Worm (Caenorhabditis elegans) whole organism, midembryonic: ENCODE measurements around the gene T27A8.7.

Source experiments
- T22C8.4 ChIP-seq: fragments of 200-800 bp; sonication (Bioruptor generic); IDR thresholded peaks from 2 replicates; pipeline ENCODE4 v1.3.6; 2022; ENCODE audit warnings: missing genetic modification characterization, missing compliant biosample characterization
- cog-1 ChIP-seq: sonication (generic microtip); optimal IDR thresholded peaks from 2 replicates; lab custom pipeline; 2016; ENCODE audit warnings: missing genetic modification characterization, missing compliant biosample characterization
- flt-1 ChIP-seq: fragments of 200-800 bp; sonication (Bioruptor generic); IDR thresholded peaks from 2 replicates; pipeline ENCODE4 v1.3.6; 2022; ENCODE audit warnings: missing genetic modification characterization, missing compliant biosample characterization
- klf-2 ChIP-seq: fragments of 200-800 bp; sonication (Bioruptor generic); conservative IDR thresholded peaks from 2 replicates; pipeline ENCODE4 v1.3.6; 2022; ENCODE audit warnings: missing genetic modification reagents, missing genetic modification characterization, missing compliant biosample characterization
- med-1 ChIP-seq: sonication (generic microtip); optimal IDR thresholded peaks from 2 replicates; lab custom pipeline; 2017; ENCODE audit warnings: missing genetic modification characterization, mild to moderate bottlenecking, missing compliant biosample characterization, antibody characterized with exemption, missing genetic modification reagents; ENCODE audit not compliant: insufficient read depth
- ref-1 ChIP-seq: fragments of 200-800 bp; sonication (Bioruptor generic); conservative IDR thresholded peaks from 2 replicates; pipeline ENCODE4 v1.3.6; 2022; ENCODE audit warnings: missing genetic modification reagents, missing genetic modification characterization, missing compliant biosample characterization
- tab-1 ChIP-seq: fragments of 200-800 bp; sonication (Bioruptor generic); IDR thresholded peaks from 2 replicates; pipeline ENCODE4 v1.3.6; 2022; ENCODE audit warnings: missing genetic modification characterization, missing compliant biosample characterization
- ztf-23 ChIP-seq: fragments of 200-800 bp; sonication (Bioruptor generic); IDR thresholded peaks from 2 replicates; pipeline ENCODE4 v1.3.6; 2022; ENCODE audit warnings: missing genetic modification reagents, missing genetic modification characterization, missing compliant biosample characterization
- ztf-29 ChIP-seq: fragments of 200-800 bp; sonication (Bioruptor generic); IDR thresholded peaks from 2 replicates; pipeline ENCODE4 v1.3.6; 2022; ENCODE audit warnings: missing genetic modification reagents, missing genetic modification characterization, missing compliant biosample characterization

Gene T27A8.7

ce11 chrX:16076470-16076869, 21.1 kb downstream of the T27A8.7 start, which contains the start of gene C30F2.4:
Gene C30F2.4, minus strand, starts transcription at chrX:16076570.
- no peak for TF ChIP-seq ztf-29 (GFP tag; lab: Robert Waterston, UW)
- no peak for TF ChIP-seq cog-1 (tag; lab: Kevin White, UChicago)
- no peak for TF ChIP-seq flt-1
- TF ChIP-seq ref-1 (GFP tag; lab: Robert Waterston, UW) = no peak
- TF ChIP-seq tab-1 (GFP tag; lab: Robert Waterston, UW) = no peak
- no peak for TF ChIP-seq med-1 (GFP tag; lab: Kevin White, UChicago)
- no peak for TF ChIP-seq T22C8.4 (GFP tag; lab: Robert Waterston, UW)
- TF ChIP-seq klf-2 (GFP tag; lab: Robert Waterston, UW) = no peak
- no peak for TF ChIP-seq ztf-23

ce11 chrX:16078695-16079094, 23.4 kb downstream of the T27A8.7 start:
- no peak for TF ChIP-seq med-1 (GFP tag; lab: Kevin White, UChicago)
- no peak for TF ChIP-seq T22C8.4 (GFP tag; lab: Robert Waterston, UW)
- no peak for TF ChIP-seq klf-2 (GFP tag; lab: Robert Waterston, UW)
- TF ChIP-seq cog-1 (tag; lab: Kevin White, UChicago) = no peak
- no peak for TF ChIP-seq ztf-29 (GFP tag; lab: Robert Waterston, UW)
- no peak for TF ChIP-seq flt-1
- TF ChIP-seq tab-1 (GFP tag; lab: Robert Waterston, UW) = no peak
- no peak for TF ChIP-seq ztf-23
- no peak for TF ChIP-seq ref-1 (GFP tag; lab: Robert Waterston, UW)

- TF ChIP-seq ref-1 (GFP tag; lab: Robert Waterston, UW) (no peak), flt-1 (no peak), ztf-23 (no peak), klf-2 (GFP tag; lab: Robert Waterston, UW) (no peak), cog-1 (tag; lab: Kevin White, UChicago) (no peak), ztf-29 (GFP tag; lab: Robert Waterston, UW) (no peak), tab-1 (GFP tag; lab: Robert Waterston, UW) (no peak), T22C8.4 (GFP tag; lab: Robert Waterston, UW) (no peak), med-1 (GFP tag; lab: Kevin White, UChicago) (no peak)
Observed at ce11 chrX:16082024-16082423, 26.7 kb downstream of the T27A8.7 start, which contains the start of gene idpp-14. Gene idpp-14, plus strand, starts transcription at chrX:16082347.

ce11 chrX:16085094-16085493, 29.7 kb downstream of the T27A8.7 start, which contains the start of gene C30F2.2:
Gene C30F2.2, minus strand, starts transcription at chrX:16085215.
- TF ChIP-seq klf-2 (GFP tag; lab: Robert Waterston, UW) (no peak), tab-1 (GFP tag; lab: Robert Waterston, UW) (no peak), med-1 (GFP tag; lab: Kevin White, UChicago) (no peak), T22C8.4 (GFP tag; lab: Robert Waterston, UW) (no peak), flt-1 (no peak), ztf-23 (no peak), ztf-29 (GFP tag; lab: Robert Waterston, UW) (no peak), cog-1 (tag; lab: Kevin White, UChicago) (no peak), ref-1 (GFP tag; lab: Robert Waterston, UW) (no peak)

- no peak for TF ChIP-seq med-1 (GFP tag; lab: Kevin White, UChicago)
- no peak for TF ChIP-seq cog-1 (tag; lab: Kevin White, UChicago)
- no peak for TF ChIP-seq flt-1
- no peak for TF ChIP-seq tab-1 (GFP tag; lab: Robert Waterston, UW)
- TF ChIP-seq T22C8.4 (GFP tag; lab: Robert Waterston, UW) = no peak
- no peak for TF ChIP-seq ztf-23
- no peak for TF ChIP-seq ztf-29 (GFP tag; lab: Robert Waterston, UW)
- TF ChIP-seq klf-2 (GFP tag; lab: Robert Waterston, UW) = no peak
Observed at ce11 chrX:16087842-16088241, 32.5 kb downstream of the T27A8.7 start.

ce11 chrX:16091166-16091565, 35.8 kb downstream of the T27A8.7 start:
- TF ChIP-seq flt-1 (no peak), ztf-29 (GFP tag; lab: Robert Waterston, UW) (no peak), klf-2 (GFP tag; lab: Robert Waterston, UW) (no peak), T22C8.4 (GFP tag; lab: Robert Waterston, UW) (no peak), ztf-23 (no peak), ref-1 (GFP tag; lab: Robert Waterston, UW) (no peak)

ce11 chrX:16094370-16094769, 39.0 kb downstream of the T27A8.7 start, which contains the start of gene C30F2.5:
Gene C30F2.5, plus strand, starts transcription at chrX:16094670.
- TF ChIP-seq flt-1 = no peak
- TF ChIP-seq ztf-23 = no peak
- TF ChIP-seq med-1 (GFP tag; lab: Kevin White, UChicago) = no peak
- no peak for TF ChIP-seq T22C8.4 (GFP tag; lab: Robert Waterston, UW)

ce11 chrX:16098104-16098638, 42.8 kb downstream of the T27A8.7 start:
- TF ChIP-seq cog-1 (tag; lab: Kevin White, UChicago) (no peak), ref-1 (GFP tag; lab: Robert Waterston, UW) (no peak), med-1 (GFP tag; lab: Kevin White, UChicago) (no peak), ztf-23 (no peak), flt-1 (no peak), tab-1 (GFP tag; lab: Robert Waterston, UW) (no peak), ztf-29 (GFP tag; lab: Robert Waterston, UW) (no peak), klf-2 (GFP tag; lab: Robert Waterston, UW) (no peak), T22C8.4 (GFP tag; lab: Robert Waterston, UW) (no peak)

- TF ChIP-seq klf-2 (GFP tag; lab: Robert Waterston, UW) (no peak), T22C8.4 (GFP tag; lab: Robert Waterston, UW) (no peak), med-1 (GFP tag; lab: Kevin White, UChicago) (no peak), ztf-23 (no peak), flt-1 (no peak)
Observed at ce11 chrX:16099251-16099650, 43.9 kb downstream of the T27A8.7 start.
